Fruit fly (Drosophila melanogaster): ENCODE measurements around the gene CG34178.

CG34178 gene

DNA sequence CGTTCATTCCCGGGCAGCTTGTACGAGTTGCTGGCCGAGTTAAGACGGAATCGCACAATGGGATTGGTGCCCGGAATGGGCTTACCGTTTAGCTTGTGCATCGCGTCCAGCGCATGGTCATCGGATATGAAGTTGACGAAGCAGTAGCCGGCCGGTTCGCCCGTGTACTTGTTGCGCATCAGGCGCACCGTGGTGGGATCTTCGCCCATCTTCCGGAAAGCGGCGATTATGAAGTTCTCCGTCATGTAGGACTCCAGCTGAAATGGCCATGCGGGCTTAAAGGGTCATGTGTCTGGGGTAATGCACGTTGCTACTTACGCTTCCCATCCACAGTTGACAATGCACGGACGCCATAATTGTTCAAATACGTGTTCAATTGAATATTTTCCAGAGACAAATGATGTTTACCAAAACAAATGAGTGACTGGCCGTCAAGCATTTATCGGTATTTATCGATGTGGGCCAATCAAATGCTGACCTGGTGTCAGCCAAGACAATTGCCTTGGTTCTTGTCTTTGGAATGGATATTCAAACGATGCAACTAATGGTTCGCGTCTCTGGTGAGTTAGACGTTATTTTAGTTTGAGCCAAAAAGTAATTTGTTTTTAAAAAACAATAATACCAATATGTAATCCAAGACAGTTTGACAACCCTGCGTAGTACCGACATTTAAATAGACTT, 20.4 kb downstream of the CG34178 start, which contains the start of the genes Secp43 and ND-B8 (continued):
- TF ChIP-seq Xbp1 (GFP tag; optimal IDR thresholded peaks at IDR 0.05) (peak; percentile 0), CG18764 (GFP tag; optimal IDR thresholded peaks at IDR 0.05) (no peak), BtbVII (GFP tag; optimal IDR thresholded peaks at IDR 0.05) (no peak), Lim3 (GFP tag; IDR thresholded peaks at IDR 0.05) (no peak), cato (GFP tag; optimal IDR thresholded peaks at IDR 0.05; ENCODE audit: borderline replicate concordance) (no peak), gfzf (GFP tag; optimal IDR thresholded peaks at IDR 0.05) (peak; percentile 72), cas (GFP tag; IDR thresholded peaks at IDR 0.05) (no peak), shn (GFP tag; optimal IDR thresholded peaks at IDR 0.05) (no peak), CG4820 (GFP tag; optimal IDR thresholded peaks at IDR 0.05) (no peak), zen (tag; optimal IDR thresholded peaks at IDR 0.05) (peak; percentile 59), aop (GFP tag; IDR thresholded peaks at IDR 0.05) (no peak), tio (GFP tag; optimal IDR thresholded peaks at IDR 0.05) (no peak), CG9932 (GFP tag; IDR thresholded peaks at IDR 0.05) (peak; percentile 47; the same call in 1 of the 2 replicates), CG14710 (tag; optimal IDR thresholded peaks at IDR 0.05) (peak; percentile 77), CG11695 (GFP tag; IDR thresholded peaks at IDR 0.05) (no peak), CG11723 (GFP tag; optimal IDR thresholded peaks at IDR 0.05) (no peak), CG2199 (GFP tag; IDR thresholded peaks at IDR 0.05) (0 out of 3 replicates have a peak, but pooled peaks have one; percentile 24), CG8924 (tag; optimal IDR thresholded peaks at IDR 0.05) (no peak), CG1024 (GFP tag; IDR thresholded peaks at IDR 0.05) (no peak), az2 (GFP tag; optimal IDR thresholded peaks at IDR 0.05) (no peak), CG16863 (GFP tag; optimal IDR thresholded peaks at IDR 0.05) (no peak), CG4404 (GFP tag; IDR thresholded peaks at IDR 0.05) (no peak), CG4424 (GFP tag; optimal IDR thresholded peaks at IDR 0.05) (no peak), CG1832 (GFP tag; optimal IDR thresholded peaks at IDR 0.05) (no peak), Ssrp (tag; optimal IDR thresholded peaks at IDR 0.05) (no peak), fu2 (GFP tag; optimal IDR thresholded peaks at IDR 0.05) (no peak), CG33557 (GFP tag; optimal IDR thresholded peaks at IDR 0.05) (no peak), zen2 (GFP tag; IDR thresholded peaks at IDR 0.05; ENCODE audit: partially characterized antibody) (peak; percentile 54; the same call in 1 of the 3 replicates), scrt (GFP tag; optimal IDR thresholded peaks at IDR 0.05) (peak; percentile 91), abd-A (tag; optimal IDR thresholded peaks at IDR 0.05) (no peak), Trl (optimal IDR thresholded peaks at IDR 0.05) (no peak), Trl (GFP tag; optimal IDR thresholded peaks at IDR 0.05) (no peak), caup (GFP tag; optimal IDR thresholded peaks at IDR 0.05; ENCODE audit: severe bottlenecking) (no peak), Usf (GFP tag; optimal IDR thresholded peaks at IDR 0.05) (no peak), CG11247 (GFP tag; IDR thresholded peaks at IDR 0.05) (no peak), z (GFP tag; IDR thresholded peaks at IDR 0.05) (no peak), CG13123 (GFP tag; optimal IDR thresholded peaks at IDR 0.05) (no peak), Drgx (GFP tag; IDR thresholded peaks at IDR 0.05) (no peak), CG12155 (GFP tag; optimal IDR thresholded peaks at IDR 0.05) (no peak), CG2120 (GFP tag; optimal IDR thresholded peaks at IDR 0.05) (peak; percentile 12), CG17359 (tag; optimal IDR thresholded peaks at IDR 0.05) (no peak), CG2889 (GFP tag; IDR thresholded peaks at IDR 0.05) (no peak), phol (tag; optimal IDR thresholded peaks at IDR 0.05) (peak; percentile 64), C15 (GFP tag; IDR thresholded peaks at IDR 0.05) (no peak), CG3281 (GFP tag; optimal IDR thresholded peaks at IDR 0.05) (no peak), CG14014 (GFP tag; IDR thresholded peaks at IDR 0.05) (no peak), HLH4C (GFP tag; IDR thresholded peaks at IDR 0.05; ENCODE audit: partially characterized antibody) (peak; percentile 86), lilli (GFP tag; optimal IDR thresholded peaks at IDR 0.05) (no peak), Hey (tag; optimal IDR thresholded peaks at IDR 0.05) (no peak), Med (GFP tag) (peak; percentile 81), CG7357 (GFP tag; IDR thresholded peaks at IDR 0.05) (no peak)
